Worm (Caenorhabditis elegans) whole organism, L3 larva: ENCODE data around the gene F09E10.5.

Source experiments
- lin-39 ChIP-seq: fragments of 150-350 bp; optimal IDR thresholded peaks from 2 replicates; lab custom pipeline; 2018; ENCODE audit warnings: missing biosample characterization, missing genetic modification reagents, missing genetic modification characterization
- nhr-237 ChIP-seq: fragments of 150-350 bp; optimal IDR thresholded peaks from 2 replicates; lab custom pipeline; 2014; ENCODE audit warnings: missing biosample characterization, missing genetic modification characterization
- ztf-4 ChIP-seq: fragments of 150-350 bp; optimal IDR thresholded peaks from 2 replicates; lab custom pipeline; 2014; ENCODE audit warnings: missing biosample characterization, missing genetic modification characterization

DNA sequence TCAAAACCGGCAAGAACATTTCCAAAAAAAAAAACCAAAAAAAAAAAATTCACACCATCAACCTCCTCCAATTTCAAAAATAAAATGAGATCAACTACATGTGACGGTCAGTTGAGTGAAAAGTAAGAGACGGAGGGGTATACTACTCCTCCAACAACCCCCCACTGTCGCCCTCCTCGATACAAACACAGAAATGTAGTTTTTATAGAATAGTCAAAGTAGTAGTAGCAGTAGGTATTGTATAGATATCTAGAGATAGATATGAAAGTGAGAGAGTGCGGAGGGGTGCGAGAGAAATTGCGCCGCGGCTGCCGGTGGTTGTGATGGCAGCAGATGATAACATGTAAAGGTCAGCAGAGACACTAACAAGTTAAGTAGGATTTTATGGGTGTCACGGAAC lies 33.2 kb upstream of the F09E10.5 start:
- TF ChIP-seq nhr-237 (tag; lab: Kevin White, UChicago) (no peak), ztf-4 (tag; lab: Kevin White, UChicago) (no peak), lin-39 (tag; lab: Kevin White, UChicago) (no peak)
